Fruit fly (Drosophila melanogaster) whole organism, embryonic: Measurements from ENCODE around the gene CG32712.

ENCODE experiments used
- Adf1 ChIP-seq: fragments of 200-800 bp; sonication (Bioruptor generic); IDR thresholded peaks from 2 replicates; pipeline ENCODE4 v1.3.6; 2022; ENCODE audit warnings: missing biosample characterization, missing genetic modification characterization
- CG10959 ChIP-seq: fragments of 200-800 bp; sonication (Bioruptor generic); IDR thresholded peaks from 2 replicates; pipeline ENCODE4 v1.3.6; 2022; ENCODE audit warnings: missing biosample characterization, missing genetic modification characterization
- CG11247 ChIP-seq: fragments of 200-800 bp; sonication (Bioruptor generic); IDR thresholded peaks from 2 replicates; pipeline ENCODE4 v1.3.6; 2022; ENCODE audit warnings: missing biosample characterization, missing genetic modification characterization
- CG12769 ChIP-seq: fragments of 200-800 bp; sonication (Bioruptor generic); optimal IDR thresholded peaks from 2 replicates; lab custom pipeline; 2019; ENCODE audit warnings: missing biosample characterization, mild to moderate bottlenecking, missing genetic modification characterization, moderate library complexity
- CG13296 ChIP-seq: fragments of 200-800 bp; sonication (Bioruptor generic); optimal IDR thresholded peaks from 3 replicates; lab custom pipeline; 2018; ENCODE audit warnings: missing biosample characterization, mild to moderate bottlenecking, missing genetic modification characterization
- CG15011 ChIP-seq: fragments of 200-800 bp; sonication (Bioruptor generic); optimal IDR thresholded peaks from 3 replicates; lab custom pipeline; 2018; ENCODE audit warnings: missing biosample characterization, mild to moderate bottlenecking, missing genetic modification characterization
- CG15479 ChIP-seq: fragments of 200-800 bp; sonication (Bioruptor generic); optimal IDR thresholded peaks from 3 replicates; lab custom pipeline; 2019; ENCODE audit warnings: missing biosample characterization, mild to moderate bottlenecking, missing genetic modification characterization, moderate library complexity
- CG17612 ChIP-seq: fragments of 200-800 bp; sonication (Bioruptor generic); IDR thresholded peaks from 2 replicates; pipeline ENCODE4 v1.3.6; 2022; ENCODE audit warnings: missing biosample characterization, missing genetic modification characterization
- CG2202 ChIP-seq: fragments of 200-800 bp; sonication (Bioruptor generic); optimal IDR thresholded peaks from 2 replicates; lab custom pipeline; 2018; ENCODE audit warnings: missing biosample characterization, mild to moderate bottlenecking, missing genetic modification characterization
- CG30020 ChIP-seq: fragments of 200-800 bp; optimal IDR thresholded peaks from 2 replicates; lab custom pipeline; 2019; ENCODE audit warnings: missing biosample characterization, mild to moderate bottlenecking, missing genetic modification characterization, moderate library complexity
- CG33557 ChIP-seq: fragments of 200-800 bp; sonication (Bioruptor generic); optimal IDR thresholded peaks from 2 replicates; lab custom pipeline; 2019; ENCODE audit warnings: missing biosample characterization, mild to moderate bottlenecking, missing genetic modification characterization, moderate library complexity
- CG6791 ChIP-seq: fragments of 200-800 bp; sonication (Bioruptor generic); IDR thresholded peaks from 3 replicates; pipeline ENCODE4 v1.3.6; 2022; ENCODE audit warnings: missing biosample characterization, missing genetic modification characterization; ENCODE audit not compliant: partially characterized antibody
- CG6813 ChIP-seq: fragments of 200-800 bp; sonication (Bioruptor generic); optimal IDR thresholded peaks from 2 replicates; lab custom pipeline; 2017; ENCODE audit warnings: missing biosample characterization, missing genetic modification characterization, mild to moderate bottlenecking, moderate library complexity, missing genetic modification reagents
- CG8281 ChIP-seq: fragments of 200-800 bp; sonication (Bioruptor generic); optimal IDR thresholded peaks from 2 replicates; lab custom pipeline; 2018; ENCODE audit warnings: missing biosample characterization, mild to moderate bottlenecking, missing genetic modification characterization, moderate library complexity
- CG9437 ChIP-seq: fragments of 200-800 bp; sonication (Bioruptor generic); optimal IDR thresholded peaks from 2 replicates; lab custom pipeline; 2018; ENCODE audit warnings: missing biosample characterization, mild to moderate bottlenecking, missing genetic modification characterization
- Dip3 ChIP-seq: fragments of 200-800 bp; sonication (Bioruptor generic); optimal IDR thresholded peaks from 3 replicates; lab custom pipeline; 2016; ENCODE audit warnings: missing biosample characterization, missing genetic modification characterization
- Doc3 ChIP-seq: fragments of 200-800 bp; sonication (Bioruptor generic); IDR thresholded peaks from 3 replicates; pipeline ENCODE4 v1.3.6; 2022; ENCODE audit warnings: missing biosample characterization, missing genetic modification characterization; ENCODE audit not compliant: partially characterized antibody
- Fer2 ChIP-seq: fragments of 200-800 bp; sonication (Bioruptor generic); optimal IDR thresholded peaks from 2 replicates; lab custom pipeline; 2018; ENCODE audit warnings: missing biosample characterization, mild to moderate bottlenecking, missing genetic modification characterization, moderate library complexity
- Hand ChIP-seq: fragments of 200-800 bp; sonication (Bioruptor generic); optimal IDR thresholded peaks from 2 replicates; lab custom pipeline; 2017; ENCODE audit warnings: mild to moderate bottlenecking, missing biosample characterization, missing genetic modification reagents, missing genetic modification characterization
- Lpt ChIP-seq: fragments of >200 bp; optimal IDR thresholded peaks from 2 replicates; lab custom pipeline; 2018; ENCODE audit warnings: missing biosample characterization, missing genetic modification characterization
- NC2α ChIP-seq: fragments of 200-800 bp; sonication (Bioruptor generic); optimal IDR thresholded peaks from 2 replicates; lab custom pipeline; 2016; ENCODE audit warnings: missing biosample characterization, missing genetic modification characterization
- NC2β ChIP-seq: fragments of 200-800 bp; sonication (Bioruptor generic); optimal IDR thresholded peaks from 2 replicates; lab custom pipeline; 2016; ENCODE audit warnings: missing biosample characterization, missing genetic modification characterization
- Oaz ChIP-seq: fragments of 200-800 bp; sonication (Bioruptor generic); IDR thresholded peaks from 2 replicates; pipeline ENCODE4 v1.3.6; 2022; ENCODE audit warnings: missing biosample characterization, missing genetic modification characterization
- Ravus ChIP-seq: fragments of 200-800 bp; sonication (Bioruptor generic); IDR thresholded peaks from 2 replicates; pipeline ENCODE4 v1.3.6; 2022; ENCODE audit warnings: missing biosample characterization, missing genetic modification characterization
- Scr ChIP-seq: fragments of 200-800 bp; sonication (Bioruptor generic); IDR thresholded peaks from 2 replicates; pipeline ENCODE4 v1.3.6; 2022; ENCODE audit warnings: missing biosample characterization, missing genetic modification characterization; ENCODE audit not compliant: partially characterized antibody
- ac ChIP-seq: fragments of 200-800 bp; sonication (Bioruptor generic); optimal IDR thresholded peaks from 3 replicates; lab custom pipeline; 2017; ENCODE audit warnings: missing biosample characterization, mild to moderate bottlenecking, missing genetic modification characterization
- bab2 ChIP-seq: fragments of 200-800 bp; sonication (Bioruptor generic); optimal IDR thresholded peaks from 2 replicates; lab custom pipeline; 2016; ENCODE audit warnings: missing biosample characterization, missing genetic modification characterization
- chm ChIP-seq: fragments of 200-800 bp; sonication (Bioruptor generic); IDR thresholded peaks from 2 replicates; pipeline ENCODE4 v1.3.6; 2022; ENCODE audit warnings: missing biosample characterization, missing genetic modification characterization
- crc ChIP-seq: fragments of 200-800 bp; sonication (Bioruptor generic); optimal IDR thresholded peaks from 2 replicates; lab custom pipeline; 2016; ENCODE audit warnings: missing biosample characterization, missing genetic modification characterization
- dati ChIP-seq: fragments of 200-800 bp; sonication (Bioruptor generic); IDR thresholded peaks from 2 replicates; pipeline ENCODE4 v1.3.6; 2022; ENCODE audit warnings: missing biosample characterization, missing genetic modification characterization
- disco-r ChIP-seq: fragments of 200-800 bp; sonication (Bioruptor generic); optimal IDR thresholded peaks from 2 replicates; lab custom pipeline; 2016; ENCODE audit warnings: missing biosample characterization, missing genetic modification characterization
- knrl ChIP-seq: fragments of 200-800 bp; sonication (Bioruptor generic); IDR thresholded peaks from 3 replicates; pipeline ENCODE4 v1.3.6; 2022; ENCODE audit warnings: missing biosample characterization, missing genetic modification characterization; ENCODE audit not compliant: partially characterized antibody
- lmd ChIP-seq: fragments of 200-800 bp; sonication (Bioruptor generic); IDR thresholded peaks from 2 replicates; pipeline ENCODE4 v1.3.6; 2022; ENCODE audit warnings: missing biosample characterization, missing genetic modification characterization
- lov ChIP-seq, 2 experiments: fragments of 200-800 bp in 1 of 2; fragments of >200 bp in 1 of 2; sonication (Bioruptor generic) in 1 of 2; IDR thresholded peaks in 1 of 2; optimal IDR thresholded peaks in 1 of 2; 2 replicates in 1 of 2; 3 replicates in 1 of 2; pipeline versions ENCODE4 v1.3.6 to Lab custom; 2017 to 2022; ENCODE audit warnings: missing biosample characterization in 1 of 2, missing genetic modification characterization in 1 of 2
- mld ChIP-seq: fragments of 200-800 bp; sonication (Bioruptor generic); IDR thresholded peaks from 3 replicates; pipeline ENCODE4 v1.3.6; 2022; ENCODE audit warnings: missing biosample characterization, missing genetic modification characterization; ENCODE audit not compliant: partially characterized antibody
- scrt ChIP-seq: fragments of 200-800 bp; sonication (Bioruptor generic); optimal IDR thresholded peaks from 2 replicates; lab custom pipeline; 2018; ENCODE audit warnings: missing biosample characterization, mild to moderate bottlenecking, missing genetic modification characterization, moderate library complexity
- seq ChIP-seq: fragments of 200-800 bp; sonication (Bioruptor generic); IDR thresholded peaks from 2 replicates; pipeline ENCODE4 v1.3.6; 2022; ENCODE audit warnings: missing biosample characterization, missing genetic modification characterization
- sisA ChIP-seq: fragments of 200-800 bp; sonication (Bioruptor generic); IDR thresholded peaks from 2 replicates; pipeline ENCODE4 v1.3.6; 2022; ENCODE audit warnings: missing biosample characterization, missing genetic modification characterization
- tna ChIP-seq: fragments of 200-800 bp; sonication (Bioruptor generic); IDR thresholded peaks from 2 replicates; pipeline ENCODE4 v1.3.6; 2022; ENCODE audit warnings: missing biosample characterization, missing genetic modification characterization; ENCODE audit not compliant: partially characterized antibody
- toy ChIP-seq: fragments of 200-800 bp; sonication (Bioruptor generic); IDR thresholded peaks from 2 replicates; pipeline ENCODE4 v1.3.6; 2022; ENCODE audit warnings: missing biosample characterization, missing genetic modification characterization
- tup ChIP-seq: fragments of 200-800 bp; sonication (Bioruptor generic); optimal IDR thresholded peaks from 2 replicates; lab custom pipeline; 2016; ENCODE audit warnings: missing biosample characterization, mild to moderate bottlenecking, missing genetic modification characterization, moderate library complexity
- unc-4 ChIP-seq: fragments of 200-800 bp; sonication (Bioruptor generic); IDR thresholded peaks from 2 replicates; pipeline ENCODE4 v1.3.6; 2022; ENCODE audit warnings: missing biosample characterization, missing genetic modification characterization; ENCODE audit not compliant: partially characterized antibody
- vvl ChIP-seq: fragments of 200-800 bp; sonication (Bioruptor generic); IDR thresholded peaks from 2 replicates; pipeline ENCODE4 v1.3.6; 2022; ENCODE audit warnings: missing biosample characterization, missing genetic modification characterization

Gene CG32712

DNA sequence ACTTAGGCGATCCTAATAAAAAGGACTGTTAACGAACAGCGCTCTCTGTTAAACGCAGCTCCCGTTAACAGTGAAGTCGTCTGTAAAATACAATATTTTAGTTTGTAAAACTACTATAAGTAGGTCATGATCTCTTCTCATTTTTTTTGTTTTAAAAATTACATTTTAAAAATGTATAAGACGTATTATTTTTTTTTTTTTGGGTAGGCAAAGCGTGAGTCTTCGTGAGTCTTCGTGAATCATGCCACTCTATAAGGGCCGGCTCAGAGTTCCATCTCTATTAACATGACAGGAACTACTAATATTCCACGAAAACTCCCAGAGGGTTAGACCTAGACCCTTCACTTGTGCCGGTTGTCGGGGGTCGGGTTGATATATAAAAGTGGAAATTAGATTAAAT lies 11.0 kb downstream of the CG32712 start (continued):
- TF ChIP-seq CG8281 (tag; lab: Kevin White, UChicago): no peak
- TF ChIP-seq CG2202 (tag; lab: Kevin White, UChicago): no peak
- TF ChIP-seq Lpt (GFP tag; lab: Kevin White, UChicago): no peak
- no peak for TF ChIP-seq vvl
- no peak for TF ChIP-seq sisA
- TF ChIP-seq CG9437 (GFP tag; lab: Kevin White, UChicago): no peak
- TF ChIP-seq CG30020 (tag; lab: Kevin White, UChicago): no peak
- no peak for TF ChIP-seq toy
- TF ChIP-seq NC2β (GFP tag; lab: Kevin White, UChicago): no peak
- TF ChIP-seq bab2: no peak
- TF ChIP-seq lmd (GFP tag; lab: Robert Waterston, UW): no peak
- 0 out of 2 replicates have a peak, but pooled peaks have one; percentile 37 for TF ChIP-seq unc-4
- TF ChIP-seq CG11247 (GFP tag; lab: Robert Waterston, UW): no peak
- peak; percentile 40; the same call in 1 of the 3 replicates for TF ChIP-seq CG6791 (GFP tag; lab: Robert Waterston, UW)
- no peak for TF ChIP-seq seq (GFP tag; lab: Robert Waterston, UW)
- TF ChIP-seq CG17612 (GFP tag; lab: Robert Waterston, UW): no peak
- no peak for TF ChIP-seq mld
- no peak for TF ChIP-seq tna (GFP tag; lab: Robert Waterston, UW)
- TF ChIP-seq ac: no peak
- TF ChIP-seq lov (optimal IDR thresholded peaks at IDR 0.05; lab: Kevin White, UChicago): no peak
- TF ChIP-seq lov (GFP tag; IDR thresholded peaks at IDR 0.05; lab: Robert Waterston, UW): no peak
- no peak for TF ChIP-seq Fer2 (tag; lab: Kevin White, UChicago)
- TF ChIP-seq disco-r (GFP tag; lab: Kevin White, UChicago): no peak
- TF ChIP-seq Oaz (GFP tag; lab: Robert Waterston, UW): no peak
- no peak for TF ChIP-seq chm
- TF ChIP-seq tup (GFP tag; lab: Kevin White, UChicago): no peak
- TF ChIP-seq CG13296 (GFP tag; lab: Kevin White, UChicago): no peak
- no peak for TF ChIP-seq CG10959 (GFP tag; lab: Robert Waterston, UW)
- no peak for TF ChIP-seq scrt (GFP tag; lab: Kevin White, UChicago)
- TF ChIP-seq NC2α (GFP tag; lab: Kevin White, UChicago): no peak
- no peak for TF ChIP-seq CG33557 (GFP tag; lab: Kevin White, UChicago)
- no peak for TF ChIP-seq Hand (GFP tag; lab: Kevin White, UChicago)
- no peak for TF ChIP-seq Ravus (GFP tag; lab: Robert Waterston, UW)
- no peak for TF ChIP-seq CG15011
- TF ChIP-seq Adf1 (GFP tag; lab: Robert Waterston, UW): no peak
- no peak for TF ChIP-seq CG6813
- TF ChIP-seq CG15479: no peak
- TF ChIP-seq dati: no peak
- no peak for TF ChIP-seq Dip3
- no peak for TF ChIP-seq crc (GFP tag; lab: Kevin White, UChicago)
- TF ChIP-seq Doc3 (GFP tag; lab: Robert Waterston, UW): peak; percentile 47; the same call in 2 of the 3 replicates
- no peak for TF ChIP-seq CG12769 (tag; lab: Kevin White, UChicago)
- TF ChIP-seq Scr: peak; percentile 35; the same call in 1 of the 2 replicates
- TF ChIP-seq knrl (GFP tag; lab: Robert Waterston, UW): 0 out of 3 replicates have a peak, but pooled peaks have one; percentile 7
- TF ChIP-seq, all 482 proteins: peak for 11
